Fruit fly (Drosophila melanogaster) whole organism, embryonic: ENCODE data around the gene CG10845.

ENCODE experiments used
- Ada2b ChIP-seq: fragments of 200-800 bp; sonication (Bioruptor generic); IDR thresholded peaks from 2 replicates; pipeline ENCODE4 v1.3.6; 2022; ENCODE audit warnings: missing biosample characterization, missing genetic modification characterization
- Antp ChIP-seq: fragments of 200-800 bp; sonication (Bioruptor generic); optimal IDR thresholded peaks from 3 replicates; lab custom pipeline; 2016; ENCODE audit warnings: missing biosample characterization, missing genetic modification characterization
- CG10543 ChIP-seq: fragments of 200-800 bp; sonication (Bioruptor generic); optimal IDR thresholded peaks from 3 replicates; lab custom pipeline; 2017; ENCODE audit warnings: missing biosample characterization, mild to moderate bottlenecking, missing genetic modification characterization, moderate library complexity
- CG10565 ChIP-seq: fragments of 200-800 bp; sonication (Bioruptor generic); optimal IDR thresholded peaks from 3 replicates; lab custom pipeline; 2016; ENCODE audit warnings: missing biosample characterization, mild to moderate bottlenecking, missing genetic modification characterization
- CG11398 ChIP-seq: fragments of 200-800 bp; sonication (Bioruptor generic); optimal IDR thresholded peaks from 2 replicates; lab custom pipeline; 2016; ENCODE audit warnings: missing biosample characterization, missing genetic modification characterization
- CG11504 ChIP-seq: fragments of 200-800 bp; sonication (Bioruptor generic); optimal IDR thresholded peaks from 3 replicates; lab custom pipeline; 2019; ENCODE audit warnings: missing biosample characterization, mild to moderate bottlenecking, missing genetic modification characterization, moderate library complexity
- CG13287 ChIP-seq: fragments of 200-800 bp; sonication (Bioruptor generic); IDR thresholded peaks from 2 replicates; pipeline ENCODE4 v1.3.6; 2022; ENCODE audit warnings: missing biosample characterization, missing genetic modification characterization; ENCODE audit not compliant: partially characterized antibody
- CG15696 ChIP-seq: fragments of 200-800 bp; sonication (Bioruptor generic); optimal IDR thresholded peaks from 2 replicates; lab custom pipeline; 2019; ENCODE audit warnings: missing biosample characterization, mild to moderate bottlenecking, missing genetic modification characterization, moderate library complexity
- CG1792 ChIP-seq: fragments of 200-800 bp; sonication (Bioruptor generic); optimal IDR thresholded peaks from 2 replicates; lab custom pipeline; 2016; ENCODE audit warnings: missing biosample characterization, missing genetic modification characterization
- CG34224 ChIP-seq: fragments of 200-800 bp; sonication (Bioruptor generic); IDR thresholded peaks from 3 replicates; pipeline ENCODE4 v1.3.6; 2022; ENCODE audit warnings: missing biosample characterization, missing genetic modification characterization; ENCODE audit not compliant: partially characterized antibody
- CG43689 ChIP-seq: fragments of 200-800 bp; sonication (Bioruptor generic); IDR thresholded peaks from 2 replicates; pipeline ENCODE4 v1.3.6; 2022; ENCODE audit warnings: missing biosample characterization, missing genetic modification characterization
- CG4424 ChIP-seq: fragments of 200-800 bp; sonication (Bioruptor generic); optimal IDR thresholded peaks from 3 replicates; lab custom pipeline; 2016; ENCODE audit warnings: missing biosample characterization, missing genetic modification characterization
- CG7357 ChIP-seq: fragments of 200-800 bp; sonication (Bioruptor generic); IDR thresholded peaks from 3 replicates; pipeline ENCODE4 v1.3.6; 2022; ENCODE audit warnings: missing biosample characterization, missing genetic modification characterization
- CG7556 ChIP-seq: fragments of 200-800 bp; sonication (Bioruptor generic); optimal IDR thresholded peaks from 2 replicates; lab custom pipeline; 2017; ENCODE audit warnings: missing biosample characterization, mild to moderate bottlenecking, missing genetic modification characterization
- CG8089 ChIP-seq: fragments of 200-800 bp; sonication (Bioruptor generic); optimal IDR thresholded peaks from 3 replicates; lab custom pipeline; 2016; ENCODE audit warnings: missing biosample characterization, missing genetic modification characterization
- CG8359 ChIP-seq: fragments of 200-800 bp; sonication (Bioruptor generic); optimal IDR thresholded peaks from 2 replicates; lab custom pipeline; 2017; ENCODE audit warnings: missing biosample characterization, mild to moderate bottlenecking, missing genetic modification characterization, borderline replicate concordance
- CG9797 ChIP-seq: fragments of 200-800 bp; sonication (Bioruptor generic); optimal IDR thresholded peaks from 3 replicates; lab custom pipeline; 2018; ENCODE audit warnings: missing biosample characterization, mild to moderate bottlenecking, missing genetic modification characterization
- CkIIα-i1 ChIP-seq: fragments of 200-800 bp; sonication (Bioruptor generic); IDR thresholded peaks from 2 replicates; pipeline ENCODE4 v1.3.6; 2022; ENCODE audit warnings: missing biosample characterization, missing genetic modification characterization
- CoRest ChIP-seq: fragments of 200-800 bp; sonication (Bioruptor generic); optimal IDR thresholded peaks from 3 replicates; lab custom pipeline; 2018; ENCODE audit warnings: missing biosample characterization, mild to moderate bottlenecking, missing genetic modification characterization, moderate library complexity
- Dad ChIP-seq: fragments of 200-800 bp; sonication (Bioruptor generic); optimal IDR thresholded peaks from 3 replicates; lab custom pipeline; 2016; ENCODE audit warnings: missing biosample characterization, missing genetic modification characterization
- Dek ChIP-seq: fragments of 200-800 bp; sonication (Bioruptor generic); optimal IDR thresholded peaks from 3 replicates; lab custom pipeline; 2019; ENCODE audit warnings: missing biosample characterization, mild to moderate bottlenecking, missing genetic modification characterization, moderate library complexity
- Hmx ChIP-seq: fragments of 200-800 bp; sonication (Bioruptor generic); optimal IDR thresholded peaks from 2 replicates; lab custom pipeline; 2016; ENCODE audit warnings: missing biosample characterization, missing genetic modification characterization
- Hr51 ChIP-seq, 2 experiments: fragments of 200-800 bp; sonication (Bioruptor generic); optimal IDR thresholded peaks; 2 replicates in 1 of 2; 3 replicates in 1 of 2; lab custom pipeline; 2016 to 2018; ENCODE audit warnings: missing biosample characterization in 2 of 2, missing genetic modification characterization in 2 of 2, mild to moderate bottlenecking in 1 of 2, moderate library complexity in 1 of 2
- MBD-R2 ChIP-seq: fragments of 200-800 bp; sonication (Bioruptor generic); IDR thresholded peaks from 2 replicates; pipeline ENCODE4 v1.3.6; 2022; ENCODE audit warnings: missing biosample characterization, missing genetic modification characterization
- Meics ChIP-seq: fragments of 200-800 bp; sonication (Bioruptor generic); optimal IDR thresholded peaks from 2 replicates; lab custom pipeline; 2017; ENCODE audit warnings: missing biosample characterization, mild to moderate bottlenecking, missing genetic modification characterization
- Stat92E ChIP-seq, 3 experiments: fragments of >200 bp in 2 of 3; fragments of 200-800 bp in 1 of 3; sonication (Bioruptor generic) in 1 of 3; optimal IDR thresholded peaks; 2 replicates each; lab custom pipeline; 2017 to 2019; ENCODE audit warnings: missing biosample characterization in 3 of 3, missing genetic modification characterization in 3 of 3, mild to moderate bottlenecking in 1 of 3, moderate library complexity in 1 of 3
- Tbp ChIP-seq: fragments of >200 bp; optimal IDR thresholded peaks from 2 replicates; lab custom pipeline; 2018; ENCODE audit warnings: missing biosample characterization, missing genetic modification characterization
- YL-1 ChIP-seq: fragments of 200-800 bp; sonication (Bioruptor generic); optimal IDR thresholded peaks from 3 replicates; lab custom pipeline; 2017; ENCODE audit warnings: missing biosample characterization, mild to moderate bottlenecking, missing genetic modification characterization
- al ChIP-seq: fragments of 200-800 bp; sonication (Bioruptor generic); IDR thresholded peaks from 2 replicates; pipeline ENCODE4 v1.3.6; 2022; ENCODE audit warnings: missing biosample characterization, missing genetic modification characterization
- cg ChIP-seq: fragments of 200-800 bp; sonication (Bioruptor generic); optimal IDR thresholded peaks from 3 replicates; lab custom pipeline; 2019; ENCODE audit warnings: missing biosample characterization, mild to moderate bottlenecking, missing genetic modification characterization, moderate library complexity
- crc ChIP-seq: fragments of 200-800 bp; sonication (Bioruptor generic); optimal IDR thresholded peaks from 2 replicates; lab custom pipeline; 2016; ENCODE audit warnings: missing biosample characterization, missing genetic modification characterization
- dimm ChIP-seq: fragments of 200-800 bp; sonication (Bioruptor generic); IDR thresholded peaks from 2 replicates; pipeline ENCODE4 v1.3.6; 2022; ENCODE audit warnings: missing biosample characterization, missing genetic modification characterization
- dmrt99B ChIP-seq: fragments of 200-800 bp; sonication (Bioruptor generic); optimal IDR thresholded peaks from 2 replicates; lab custom pipeline; 2018; ENCODE audit warnings: missing biosample characterization, mild to moderate bottlenecking, missing genetic modification characterization, moderate library complexity
- esg ChIP-seq: fragments of 200-800 bp; sonication (Bioruptor generic); conservative IDR thresholded peaks from 2 replicates; pipeline ENCODE4 v1.3.6; 2022; ENCODE audit warnings: missing biosample characterization, missing genetic modification characterization
- ewg ChIP-seq: fragments of 200-800 bp; sonication (Bioruptor generic); optimal IDR thresholded peaks from 3 replicates; lab custom pipeline; 2017; ENCODE audit warnings: mild to moderate bottlenecking, missing biosample characterization, missing genetic modification reagents, missing genetic modification characterization
- fru ChIP-seq: fragments of >200 bp; optimal IDR thresholded peaks from 2 replicates; lab custom pipeline; 2017
- ftz-f1 ChIP-seq: fragments of 200-800 bp; sonication (Bioruptor generic); optimal IDR thresholded peaks from 2 replicates; lab custom pipeline; 2016; ENCODE audit warnings: missing biosample characterization, missing genetic modification characterization
- kni ChIP-seq: fragments of 200-800 bp; sonication (Bioruptor generic); optimal IDR thresholded peaks from 3 replicates; lab custom pipeline; 2017; ENCODE audit warnings: mild to moderate bottlenecking, missing biosample characterization, missing genetic modification reagents, missing genetic modification characterization
- mld ChIP-seq: fragments of 200-800 bp; sonication (Bioruptor generic); IDR thresholded peaks from 3 replicates; pipeline ENCODE4 v1.3.6; 2022; ENCODE audit warnings: missing biosample characterization, missing genetic modification characterization; ENCODE audit not compliant: partially characterized antibody
- nerfin-2 ChIP-seq: fragments of 200-800 bp; sonication (Bioruptor generic); IDR thresholded peaks from 2 replicates; pipeline ENCODE4 v1.3.6; 2022; ENCODE audit warnings: missing biosample characterization, missing genetic modification characterization; ENCODE audit not compliant: partially characterized antibody
- org-1 ChIP-seq: fragments of 200-800 bp; sonication (Bioruptor generic); optimal IDR thresholded peaks from 2 replicates; lab custom pipeline; 2017; ENCODE audit warnings: missing biosample characterization, missing genetic modification characterization
- pros ChIP-seq: fragments of 200-800 bp; sonication (Bioruptor generic); optimal IDR thresholded peaks from 3 replicates; lab custom pipeline; 2019; ENCODE audit warnings: missing biosample characterization, mild to moderate bottlenecking, missing genetic modification characterization, moderate library complexity
- pzg ChIP-seq: fragments of 200-800 bp; sonication (Bioruptor generic); optimal IDR thresholded peaks from 3 replicates; lab custom pipeline; 2018; ENCODE audit warnings: missing biosample characterization, mild to moderate bottlenecking, missing genetic modification characterization, moderate library complexity
- repo ChIP-seq: fragments of 200-800 bp; sonication (Bioruptor generic); optimal IDR thresholded peaks from 2 replicates; lab custom pipeline; 2016; ENCODE audit warnings: missing biosample characterization, missing genetic modification characterization
- sens ChIP-seq: fragments of 200-800 bp; sonication (Bioruptor generic); peaks from one replicate; lab custom pipeline; 2016; ENCODE audit warnings: missing biosample characterization, missing genetic modification characterization
- sim ChIP-seq: fragments of 200-800 bp; sonication (Bioruptor generic); IDR thresholded peaks from 2 replicates; pipeline ENCODE4 v1.3.6; 2022; ENCODE audit warnings: missing biosample characterization, missing genetic modification characterization
- slp2 ChIP-seq: fragments of 200-800 bp; sonication (Bioruptor generic); optimal IDR thresholded peaks from 2 replicates; lab custom pipeline; 2016; ENCODE audit warnings: missing biosample characterization, missing genetic modification characterization
- sna ChIP-seq: fragments of 200-800 bp; sonication (Bioruptor generic); IDR thresholded peaks from 2 replicates; pipeline ENCODE4 v1.3.6; 2022; ENCODE audit warnings: missing biosample characterization, missing genetic modification characterization; ENCODE audit not compliant: partially characterized antibody
- tio ChIP-seq: fragments of 200-800 bp; sonication (Bioruptor generic); optimal IDR thresholded peaks from 2 replicates; lab custom pipeline; 2017; ENCODE audit warnings: missing biosample characterization, missing genetic modification characterization, inconsistent platforms
- ttk ChIP-seq: fragments of 200-800 bp; sonication (Bioruptor generic); IDR thresholded peaks from 2 replicates; pipeline ENCODE4 v2.1.2; 2022; ENCODE audit warnings: missing biosample characterization, missing genetic modification characterization
- unpg ChIP-seq: fragments of 200-800 bp; sonication (Bioruptor generic); optimal IDR thresholded peaks from 3 replicates; lab custom pipeline; 2018; ENCODE audit warnings: missing biosample characterization, mild to moderate bottlenecking, missing genetic modification characterization, moderate library complexity

CG10845 gene

dm6 chr3R:24851429-24851828 is 49.5 kb upstream of the CG10845 start, which contains the start of gene Nct (continued):
- TF ChIP-seq fru (lab: Kevin White, UChicago) (no peak), CG8089 (no peak), YL-1 (GFP tag; lab: Kevin White, UChicago) (peak; percentile 43), slp2 (no peak), CG1792 (GFP tag; lab: Kevin White, UChicago) (no peak), MBD-R2 (peak; percentile 71; the same call in 1 of the 2 replicates), Ada2b (no peak), sna (GFP tag; lab: Robert Waterston, UW) (no peak), pros (no peak), CG10543 (GFP tag; lab: Kevin White, UChicago) (no peak), CG43689 (GFP tag; lab: Robert Waterston, UW) (no peak), CG8359 (GFP tag; lab: Kevin White, UChicago) (no peak), CoRest (tag; lab: Kevin White, UChicago) (no peak), dmrt99B (tag; lab: Kevin White, UChicago) (no peak), ftz-f1 (GFP tag; lab: Kevin White, UChicago) (peak; percentile 0), al (GFP tag; lab: Robert Waterston, UW) (no peak), Hmx (GFP tag; lab: Kevin White, UChicago) (no peak), Dek (tag; lab: Kevin White, UChicago) (no peak), pzg (peak; percentile 53), kni (GFP tag; lab: Kevin White, UChicago) (no peak), esg (GFP tag; lab: Robert Waterston, UW) (no peak), CG34224 (no peak), Stat92E (GFP tag; optimal IDR thresholded peaks at IDR 0.05; lab: Kevin White, UChicago) (peak in 1 of 3 experiments; percentile 22), CG4424 (GFP tag; lab: Kevin White, UChicago) (no peak), Meics (no peak), Dad (GFP tag; lab: Kevin White, UChicago) (no peak), org-1 (no peak), repo (GFP tag; lab: Kevin White, UChicago) (no peak), CG9797 (GFP tag; lab: Kevin White, UChicago) (peak; percentile 72), mld (GFP tag; lab: Robert Waterston, UW) (no peak), CG11504 (tag; lab: Kevin White, UChicago) (no peak), cg (GFP tag; lab: Kevin White, UChicago) (no peak), CG13287 (GFP tag; lab: Robert Waterston, UW) (peak; percentile 35; the same call in 1 of the 2 replicates), Hr51 (GFP tag; optimal IDR thresholded peaks at IDR 0.05; lab: Kevin White, UChicago) (no peak), ewg (GFP tag; lab: Kevin White, UChicago) (no peak), CG15696 (tag; lab: Kevin White, UChicago) (no peak), sens (no peak), CG11398 (no peak), CG7556 (GFP tag; lab: Kevin White, UChicago) (no peak), nerfin-2 (GFP tag; lab: Robert Waterston, UW) (no peak), Tbp (GFP tag; lab: Kevin White, UChicago) (no peak), CG7357 (GFP tag; lab: Robert Waterston, UW) (no peak), sim (GFP tag; lab: Robert Waterston, UW) (no peak), Antp (GFP tag; lab: Kevin White, UChicago) (no peak), dimm (GFP tag; lab: Robert Waterston, UW) (no peak), tio (GFP tag; lab: Kevin White, UChicago) (no peak), CkIIα-i1 (GFP tag; lab: Robert Waterston, UW) (no peak), CG10565 (GFP tag; lab: Kevin White, UChicago) (no peak), crc (GFP tag; lab: Kevin White, UChicago) (no peak), unpg (GFP tag; lab: Kevin White, UChicago) (no peak), ttk (GFP tag; lab: Robert Waterston, UW) (no peak)
